Worm (Caenorhabditis elegans) whole organism, young adult: Measurements from ENCODE around the gene C18D11.3.

Experiments
- B0261.1 ChIP-seq: sonication (generic microtip); optimal IDR thresholded peaks from 2 replicates; lab custom pipeline; 2016; ENCODE audit warnings: mild to moderate bottlenecking, missing genetic modification characterization, moderate library complexity, missing compliant biosample characterization
- C06A6.2 ChIP-seq: fragments of 200-800 bp; sonication (Bioruptor generic); conservative IDR thresholded peaks from 2 replicates; pipeline ENCODE4 v1.3.6; 2022; ENCODE audit warnings: missing genetic modification characterization, missing compliant biosample characterization
- F23B12.7 ChIP-seq: sonication (generic microtip); optimal IDR thresholded peaks from 2 replicates; lab custom pipeline; 2017; ENCODE audit warnings: missing genetic modification characterization, mild to moderate bottlenecking, missing compliant biosample characterization, antibody characterized with exemption, moderate library complexity; ENCODE audit not compliant: insufficient read depth
- F33H1.4 ChIP-seq: fragments of 200-800 bp; sonication (Bioruptor generic); IDR thresholded peaks from 2 replicates; pipeline ENCODE4 v1.3.6; 2022; ENCODE audit warnings: missing genetic modification reagents, missing genetic modification characterization, missing compliant biosample characterization
- F37B4.10 ChIP-seq: fragments of 200-800 bp; sonication (Bioruptor generic); IDR thresholded peaks from 2 replicates; pipeline ENCODE4 v1.3.6; 2022; ENCODE audit warnings: missing genetic modification characterization, missing compliant biosample characterization
- F39B2.1 ChIP-seq: fragments of 200-800 bp; sonication (Bioruptor generic); IDR thresholded peaks from 2 replicates; pipeline ENCODE4 v1.3.6; 2022; ENCODE audit warnings: missing genetic modification reagents, missing genetic modification characterization, missing compliant biosample characterization
- F49E8.2 ChIP-seq: sonication (generic microtip); optimal IDR thresholded peaks from 3 replicates; lab custom pipeline; 2017; ENCODE audit warnings: missing genetic modification characterization, mild to moderate bottlenecking, missing compliant biosample characterization, antibody characterized with exemption, moderate library complexity; ENCODE audit not compliant: insufficient read depth
- Y79H2A.3 ChIP-seq: fragments of 200-800 bp; sonication (Bioruptor generic); conservative IDR thresholded peaks from 2 replicates; pipeline ENCODE4 v1.3.6; 2022; ENCODE audit warnings: missing genetic modification reagents, missing genetic modification characterization, missing compliant biosample characterization
- akir-1 ChIP-seq: fragments of 200-800 bp; sonication (Bioruptor generic); optimal IDR thresholded peaks from 2 replicates; lab custom pipeline; 2018; ENCODE audit warnings: mild to moderate bottlenecking, missing genetic modification characterization, moderate library complexity, missing compliant biosample characterization
- ama-1 ChIP-seq, 3 experiments: fragments of 150-350 bp in 1 of 3; sonication (generic microtip) in 2 of 3; optimal IDR thresholded peaks; 2 replicates each; lab custom pipeline; 2014 to 2018; ENCODE audit warnings: missing biosample characterization in 2 of 3, missing genetic modification characterization in 2 of 3, missing genetic modification reagents in 2 of 3
- athp-1 ChIP-seq: sonication (generic microtip); optimal IDR thresholded peaks from 2 replicates; lab custom pipeline; 2017; ENCODE audit warnings: mild to moderate bottlenecking, missing genetic modification characterization, missing compliant biosample characterization
- attf-3 ChIP-seq: fragments of 200-800 bp; sonication (Bioruptor generic); conservative IDR thresholded peaks from 2 replicates; pipeline ENCODE4 v1.3.6; 2022; ENCODE audit warnings: missing genetic modification reagents, missing genetic modification characterization, missing compliant biosample characterization
- attf-5 ChIP-seq: fragments of 200-800 bp; sonication (Bioruptor generic); optimal IDR thresholded peaks from 2 replicates; lab custom pipeline; 2018; ENCODE audit warnings: mild to moderate bottlenecking, missing genetic modification characterization, missing compliant biosample characterization
- bed-1 ChIP-seq: fragments of 200-800 bp; sonication (Bioruptor generic); IDR thresholded peaks from 2 replicates; pipeline ENCODE4 v1.3.6; 2022; ENCODE audit warnings: missing genetic modification reagents, missing genetic modification characterization, missing compliant biosample characterization
- bed-2 ChIP-seq: fragments of 200-800 bp; sonication (Bioruptor generic); IDR thresholded peaks from 2 replicates; pipeline ENCODE4 v1.3.6; 2022; ENCODE audit warnings: missing genetic modification reagents, missing genetic modification characterization, missing compliant biosample characterization
- ccch-3 ChIP-seq: fragments of 200-800 bp; sonication (Bioruptor generic); optimal IDR thresholded peaks from 2 replicates; lab custom pipeline; 2018; ENCODE audit warnings: mild to moderate bottlenecking, missing genetic modification characterization, missing compliant biosample characterization
- cebp-2 ChIP-seq: fragments of 200-800 bp; sonication (Bioruptor generic); IDR thresholded peaks from 2 replicates; pipeline ENCODE4 v1.3.6; 2022; ENCODE audit warnings: missing genetic modification characterization, missing compliant biosample characterization
- ceh-58 ChIP-seq: fragments of 200-800 bp; sonication (Bioruptor generic); IDR thresholded peaks from 2 replicates; pipeline ENCODE4 v1.3.6; 2022; ENCODE audit warnings: missing genetic modification characterization, missing compliant biosample characterization
- die-1 ChIP-seq: sonication (generic microtip); optimal IDR thresholded peaks from 2 replicates; lab custom pipeline; 2016; ENCODE audit warnings: missing genotype, mild to moderate bottlenecking, missing genetic modification characterization, missing compliant biosample characterization
- dpl-1 ChIP-seq: fragments of 150-350 bp; optimal IDR thresholded peaks from 2 replicates; lab custom pipeline; 2014; ENCODE audit warnings: missing biosample characterization, missing genetic modification reagents, missing genetic modification characterization
- efl-1 ChIP-seq: fragments of 150-350 bp; optimal IDR thresholded peaks from 2 replicates; lab custom pipeline; 2014; ENCODE audit warnings: missing biosample characterization, missing genetic modification reagents, missing genetic modification characterization
- egl-44 ChIP-seq: fragments of 200-800 bp; sonication (Bioruptor generic); IDR thresholded peaks from 2 replicates; pipeline ENCODE4 v1.3.6; 2022; ENCODE audit warnings: missing genetic modification reagents, missing genetic modification characterization, missing compliant biosample characterization
- ekl-4 ChIP-seq: fragments of 200-800 bp; sonication (Bioruptor generic); IDR thresholded peaks from 2 replicates; pipeline ENCODE4 v1.3.6; 2022; ENCODE audit warnings: missing genetic modification reagents, missing genetic modification characterization, missing compliant biosample characterization
- ets-4 ChIP-seq: fragments of 200-800 bp; sonication (Bioruptor generic); optimal IDR thresholded peaks from 2 replicates; lab custom pipeline; 2018; ENCODE audit warnings: mild to moderate bottlenecking, missing genetic modification characterization, missing compliant biosample characterization
- fkh-3 ChIP-seq: sonication (generic microtip); optimal IDR thresholded peaks from 2 replicates; lab custom pipeline; 2016; ENCODE audit warnings: mild to moderate bottlenecking, missing genetic modification characterization, missing compliant biosample characterization
- him-1 ChIP-seq: sonication (generic microtip); optimal IDR thresholded peaks from 2 replicates; lab custom pipeline; 2016; ENCODE audit warnings: missing genotype, missing genetic modification reagents, missing genetic modification characterization, missing compliant biosample characterization
- hmg-1.2 ChIP-seq: fragments of 200-800 bp; sonication (Bioruptor generic); IDR thresholded peaks from 2 replicates; pipeline ENCODE4 v1.3.6; 2022; ENCODE audit warnings: missing genetic modification reagents, missing genetic modification characterization, missing compliant biosample characterization
- lin-26 ChIP-seq: fragments of 200-800 bp; sonication (Bioruptor generic); IDR thresholded peaks from 2 replicates; pipeline ENCODE4 v1.3.6; 2022; ENCODE audit warnings: missing genetic modification reagents, missing genetic modification characterization, missing compliant biosample characterization
- lin-35 ChIP-seq, 3 experiments: fragments of 150-350 bp in 2 of 3; sonication (generic microtip) in 1 of 3; optimal IDR thresholded peaks; 2 replicates each; lab custom pipeline; 2014 to 2018; ENCODE audit warnings: missing biosample characterization in 3 of 3, missing genetic modification characterization in 3 of 3, missing genetic modification reagents in 3 of 3
- madf-10 ChIP-seq: sonication (generic microtip); optimal IDR thresholded peaks from 2 replicates; lab custom pipeline; 2016; ENCODE audit warnings: mild to moderate bottlenecking, missing genetic modification characterization, missing compliant biosample characterization
- madf-3 ChIP-seq: fragments of 200-800 bp; sonication (Bioruptor generic); IDR thresholded peaks from 2 replicates; pipeline ENCODE4 v1.3.6; 2022; ENCODE audit warnings: missing genetic modification reagents, missing genetic modification characterization, missing compliant biosample characterization
- mcd-1 ChIP-seq: fragments of 200-800 bp; sonication (Bioruptor generic); IDR thresholded peaks from 2 replicates; pipeline ENCODE4 v1.3.6; 2022; ENCODE audit warnings: missing genetic modification reagents, missing genetic modification characterization, missing compliant biosample characterization
- mel-28 ChIP-seq: sonication (generic microtip); optimal IDR thresholded peaks from 2 replicates; lab custom pipeline; 2016; ENCODE audit warnings: borderline replicate concordance, mild to moderate bottlenecking, missing genetic modification characterization, missing compliant biosample characterization
- mxl-1 ChIP-seq: sonication (generic microtip); optimal IDR thresholded peaks from 2 replicates; lab custom pipeline; 2016; ENCODE audit warnings: missing genetic modification characterization, missing compliant biosample characterization
- nfya-2 ChIP-seq: fragments of 200-800 bp; sonication (Bioruptor generic); IDR thresholded peaks from 2 replicates; pipeline ENCODE4 v1.3.6; 2022; ENCODE audit warnings: missing genetic modification reagents, missing genetic modification characterization, missing compliant biosample characterization
- nhr-120 ChIP-seq: fragments of 200-800 bp; sonication (Bioruptor generic); IDR thresholded peaks from 2 replicates; pipeline ENCODE4 v1.3.6; 2022; ENCODE audit warnings: missing genetic modification characterization, missing compliant biosample characterization
- nhr-90 ChIP-seq: sonication (generic microtip); optimal IDR thresholded peaks from 2 replicates; lab custom pipeline; 2016; ENCODE audit warnings: missing genotype, mild to moderate bottlenecking, missing genetic modification characterization, missing compliant biosample characterization
- pbrm-1 ChIP-seq: fragments of 200-800 bp; sonication (Bioruptor generic); IDR thresholded peaks from 2 replicates; pipeline ENCODE4 v1.3.6; 2022; ENCODE audit warnings: missing genetic modification reagents, missing genetic modification characterization, missing compliant biosample characterization
- pha-4 ChIP-seq: fragments of 150-350 bp; sonication (generic microtip); optimal IDR thresholded peaks from 2 replicates; lab custom pipeline; 2014; ENCODE audit warnings: missing biosample characterization, missing genetic modification reagents, missing genetic modification characterization
- rpc-1 ChIP-seq, 2 experiments: fragments of 150-350 bp in 1 of 2; sonication (generic microtip) in 1 of 2; optimal IDR thresholded peaks; 2 replicates each; lab custom pipeline; 2014 to 2018; ENCODE audit warnings: missing biosample characterization in 1 of 2, missing genetic modification characterization in 1 of 2, missing genetic modification reagents in 1 of 2, missing genotype in 1 of 2
- sdz-38 ChIP-seq: sonication (generic microtip); optimal IDR thresholded peaks from 2 replicates; lab custom pipeline; 2016; ENCODE audit warnings: missing genotype, missing genetic modification characterization, missing compliant biosample characterization
- snpc-1.1 ChIP-seq: sonication (generic microtip); optimal IDR thresholded peaks from 2 replicates; lab custom pipeline; 2017; ENCODE audit warnings: missing genetic modification characterization, mild to moderate bottlenecking, missing compliant biosample characterization, antibody characterized with exemption, moderate library complexity, missing genotype, missing genetic modification reagents; ENCODE audit not compliant: insufficient read depth
- tbp1 ChIP-seq: fragments of 200-800 bp; sonication (Bioruptor generic); optimal IDR thresholded peaks from 2 replicates; lab custom pipeline; 2018; ENCODE audit warnings: mild to moderate bottlenecking, missing genetic modification characterization, missing compliant biosample characterization
- tbx-9 ChIP-seq: sonication (generic microtip); optimal IDR thresholded peaks from 2 replicates; lab custom pipeline; 2016; ENCODE audit warnings: borderline replicate concordance, missing genetic modification characterization, inconsistent platforms, missing compliant biosample characterization
- unc-62 ChIP-seq: fragments of 150-350 bp; optimal IDR thresholded peaks from 2 replicates; lab custom pipeline; 2014; ENCODE audit warnings: missing biosample characterization, missing genetic modification reagents, missing genetic modification characterization
- zfh-2 ChIP-seq: fragments of 200-800 bp; sonication (Bioruptor generic); conservative IDR thresholded peaks from 2 replicates; pipeline ENCODE4 v1.3.6; 2022; ENCODE audit warnings: missing genetic modification reagents, missing genetic modification characterization, missing compliant biosample characterization
- zim-3 ChIP-seq: sonication (generic microtip); optimal IDR thresholded peaks from 2 replicates; lab custom pipeline; 2017; ENCODE audit warnings: mild to moderate bottlenecking, missing genetic modification characterization, moderate library complexity, missing compliant biosample characterization
- ztf-25 ChIP-seq: fragments of 200-800 bp; sonication (Bioruptor generic); IDR thresholded peaks from 2 replicates; pipeline ENCODE4 v1.3.6; 2022; ENCODE audit warnings: missing genetic modification reagents, missing genetic modification characterization, missing compliant biosample characterization
- ztf-3 ChIP-seq: fragments of 200-800 bp; sonication (Bioruptor generic); optimal IDR thresholded peaks from 2 replicates; lab custom pipeline; 2018; ENCODE audit warnings: mild to moderate bottlenecking, missing genetic modification characterization, missing compliant biosample characterization

Gene C18D11.3

DNA sequence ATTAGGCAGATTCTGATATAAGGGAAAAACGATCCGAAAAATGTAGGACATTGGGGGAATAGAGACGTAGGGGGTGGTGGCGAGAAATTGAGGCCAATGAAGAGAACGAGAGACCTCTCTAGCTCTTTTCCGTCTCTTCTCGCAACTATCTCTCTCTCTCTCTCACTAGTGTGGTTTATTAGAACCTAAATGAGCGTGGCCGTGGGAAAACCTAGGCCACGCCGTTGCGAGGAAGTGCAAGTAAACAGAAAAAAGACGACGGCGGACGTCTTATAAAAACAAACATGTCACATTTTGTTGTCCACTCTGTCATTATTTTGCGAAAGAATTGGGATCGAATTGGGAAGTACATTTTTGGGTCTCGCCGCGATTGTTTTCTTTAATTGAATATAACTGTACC, 46.8 kb downstream of the C18D11.3 start (continued):
- TF ChIP-seq F37B4.10 (GFP tag; lab: Robert Waterston, UW) (no peak), cebp-2 (GFP tag; lab: Robert Waterston, UW) (no peak), tbx-9 (tag; lab: Kevin White, UChicago) (no peak), pbrm-1 (GFP tag; lab: Robert Waterston, UW) (peak; percentile 28; the same call in 1 of the 2 replicates), sdz-38 (no peak), dpl-1 (GFP tag; lab: Kevin White, UChicago) (no peak), hmg-1.2 (GFP tag; lab: Robert Waterston, UW) (peak; percentile 75; the same call in 1 of the 2 replicates), nhr-120 (GFP tag; lab: Robert Waterston, UW) (no peak), die-1 (tag; lab: Kevin White, UChicago) (no peak), C06A6.2 (GFP tag; lab: Robert Waterston, UW) (no peak), attf-5 (GFP tag; lab: Kevin White, UChicago) (peak; percentile 92), snpc-1.1 (no peak), madf-3 (GFP tag; lab: Robert Waterston, UW) (no peak), lin-26 (peak; percentile 28; the same call in 1 of the 2 replicates), zfh-2 (GFP tag; lab: Robert Waterston, UW) (peak; percentile 93), akir-1 (GFP tag; lab: Kevin White, UChicago) (no peak), egl-44 (no peak), madf-10 (tag; lab: Kevin White, UChicago) (peak; percentile 59), mel-28 (tag; lab: Kevin White, UChicago) (no peak), lin-35 (GFP tag; optimal IDR thresholded peaks at IDR 0.05; lab: Kevin White, UChicago) (peak in 1 of 3 experiments; percentile 55), F33H1.4 (GFP tag; lab: Robert Waterston, UW) (no peak), F23B12.7 (tag; lab: Kevin White, UChicago) (peak; percentile 29), zim-3 (tag; lab: Kevin White, UChicago) (no peak), ccch-3 (no peak), mcd-1 (GFP tag; lab: Robert Waterston, UW) (peak; percentile 67), him-1 (tag; lab: Kevin White, UChicago) (no peak), nfya-2 (no peak), bed-1 (no peak), pha-4 (tag; lab: Kevin White, UChicago) (no peak), Y79H2A.3 (GFP tag; lab: Robert Waterston, UW) (no peak), F49E8.2 (tag; lab: Kevin White, UChicago) (no peak), ztf-3 (GFP tag; lab: Kevin White, UChicago) (no peak), ets-4 (GFP tag; lab: Kevin White, UChicago) (no peak), bed-2 (GFP tag; lab: Robert Waterston, UW) (0 out of 2 replicates have a peak, but pooled peaks have one; percentile 21), B0261.1 (no peak), fkh-3 (tag; lab: Kevin White, UChicago) (no peak), ekl-4 (GFP tag; lab: Robert Waterston, UW) (no peak), nhr-90 (peak; percentile 12), ama-1 (optimal IDR thresholded peaks at IDR 0.05; lab: Kevin White, UChicago) (no peak), ama-1 (GFP tag; optimal IDR thresholded peaks at IDR 0.05; lab: Kevin White, UChicago) (no peak), ztf-25 (no peak), unc-62 (GFP tag; lab: Kevin White, UChicago) (no peak), attf-3 (no peak), mxl-1 (tag; lab: Kevin White, UChicago) (no peak), efl-1 (GFP tag; lab: Kevin White, UChicago) (no peak), athp-1 (tag; lab: Kevin White, UChicago) (no peak), F39B2.1 (no peak), ceh-58 (no peak), rpc-1 (optimal IDR thresholded peaks at IDR 0.05; lab: Kevin White, UChicago) (no peak), rpc-1 (tag; optimal IDR thresholded peaks at IDR 0.05; lab: Kevin White, UChicago) (no peak), tbp1 (GFP tag; lab: Kevin White, UChicago) (peak; percentile 51)
